Worm (Caenorhabditis elegans) whole organism, L2 larva: ENCODE measurements around the gene pcn-1.

Experiments used
- C34F6.9 ChIP-seq: fragments of 150-350 bp; optimal IDR thresholded peaks from 2 replicates; lab custom pipeline; 2014; ENCODE audit warnings: missing biosample characterization, missing genetic modification characterization
- F13H6.1 ChIP-seq: sonication (generic microtip); optimal IDR thresholded peaks from 2 replicates; lab custom pipeline; 2016; ENCODE audit warnings: missing genetic modification characterization, missing compliant biosample characterization
- R02D3.7 ChIP-seq: fragments of 150-350 bp; optimal IDR thresholded peaks from 2 replicates; lab custom pipeline; 2014; ENCODE audit warnings: missing biosample characterization, missing genetic modification characterization
- Y55F3AM.14 ChIP-seq: fragments of 200-800 bp; sonication (Bioruptor generic); optimal IDR thresholded peaks from 2 replicates; lab custom pipeline; 2018; ENCODE audit warnings: mild to moderate bottlenecking, missing genetic modification characterization, missing compliant biosample characterization
- ZK546.5 ChIP-seq: sonication (generic microtip); optimal IDR thresholded peaks from 2 replicates; lab custom pipeline; 2017; ENCODE audit warnings: missing biosample characterization, missing genetic modification characterization
- alr-1 ChIP-seq: fragments of 150-350 bp; optimal IDR thresholded peaks from 2 replicates; lab custom pipeline; 2014; ENCODE audit warnings: missing biosample characterization, missing genetic modification characterization
- aly-2 ChIP-seq: fragments of 150-350 bp; optimal IDR thresholded peaks from 2 replicates; lab custom pipeline; 2014; ENCODE audit warnings: missing biosample characterization, missing genetic modification characterization
- blmp-1 ChIP-seq: sonication (generic microtip); optimal IDR thresholded peaks from 2 replicates; lab custom pipeline; 2017; ENCODE audit warnings: missing genetic modification characterization, mild to moderate bottlenecking, missing compliant biosample characterization, antibody characterized with exemption, moderate library complexity; ENCODE audit not compliant: insufficient read depth
- ceh-16 ChIP-seq: fragments of 150-350 bp; optimal IDR thresholded peaks from 2 replicates; lab custom pipeline; 2014; ENCODE audit warnings: missing biosample characterization, missing genetic modification characterization
- crh-2 ChIP-seq: sonication (generic microtip); optimal IDR thresholded peaks from 2 replicates; lab custom pipeline; 2017; ENCODE audit warnings: missing biosample characterization, missing genetic modification characterization
- dmd-4 ChIP-seq: sonication (generic microtip); optimal IDR thresholded peaks from 2 replicates; lab custom pipeline; 2017; ENCODE audit warnings: missing biosample characterization, missing genetic modification characterization
- egl-27 ChIP-seq: sonication (generic microtip); optimal IDR thresholded peaks from 3 replicates; lab custom pipeline; 2017; ENCODE audit warnings: missing biosample characterization, missing genetic modification reagents, missing genetic modification characterization
- elt-1 ChIP-seq: fragments of 150-350 bp; optimal IDR thresholded peaks from 2 replicates; lab custom pipeline; 2014; ENCODE audit warnings: missing biosample characterization, missing genetic modification characterization
- elt-3 ChIP-seq: sonication (generic microtip); optimal IDR thresholded peaks from 2 replicates; lab custom pipeline; 2017; ENCODE audit warnings: missing biosample characterization, missing genetic modification characterization
- fos-1 ChIP-seq: fragments of 150-350 bp; optimal IDR thresholded peaks from 2 replicates; lab custom pipeline; 2014; ENCODE audit warnings: missing biosample characterization, missing genetic modification characterization
- gmeb-1 ChIP-seq: fragments of 150-350 bp; optimal IDR thresholded peaks from 2 replicates; lab custom pipeline; 2014; ENCODE audit warnings: missing biosample characterization, missing genetic modification characterization
- lin-13 ChIP-seq: fragments of 150-350 bp; optimal IDR thresholded peaks from 2 replicates; lab custom pipeline; 2014; ENCODE audit warnings: missing biosample characterization, missing genetic modification reagents, missing genetic modification characterization
- lin-39 ChIP-seq: fragments of 150-350 bp; optimal IDR thresholded peaks from 2 replicates; lab custom pipeline; 2014; ENCODE audit warnings: missing biosample characterization, missing genetic modification reagents, missing genetic modification characterization
- lsy-2 ChIP-seq, 2 experiments: fragments of 150-350 bp in 1 of 2; sonication (generic microtip) in 1 of 2; optimal IDR thresholded peaks; 2 replicates each; lab custom pipeline; 2014 to 2017; ENCODE audit warnings: missing biosample characterization in 2 of 2, missing genetic modification characterization in 2 of 2
- mab-5 ChIP-seq: fragments of 150-350 bp; optimal IDR thresholded peaks from 2 replicates; lab custom pipeline; 2014; ENCODE audit warnings: missing biosample characterization, missing genetic modification characterization
- mbf-1 ChIP-seq: sonication (generic microtip); optimal IDR thresholded peaks from 2 replicates; lab custom pipeline; 2017; ENCODE audit warnings: missing biosample characterization, missing genetic modification characterization
- mdl-1 ChIP-seq, 2 experiments: fragments of 150-350 bp in 1 of 2; sonication (generic microtip) in 1 of 2; optimal IDR thresholded peaks; 2 replicates each; lab custom pipeline; 2017; ENCODE audit warnings: missing biosample characterization in 2 of 2, missing genetic modification characterization in 2 of 2
- nhr-10 ChIP-seq: sonication (generic microtip); optimal IDR thresholded peaks from 2 replicates; lab custom pipeline; 2017; ENCODE audit warnings: missing biosample characterization, missing genetic modification characterization
- nhr-11 ChIP-seq: fragments of 150-350 bp; optimal IDR thresholded peaks from 2 replicates; lab custom pipeline; 2014; ENCODE audit warnings: missing biosample characterization, missing genetic modification characterization
- nhr-12 ChIP-seq: fragments of 150-350 bp; optimal IDR thresholded peaks from 2 replicates; lab custom pipeline; 2014; ENCODE audit warnings: missing biosample characterization, missing genetic modification characterization
- nhr-129 ChIP-seq: fragments of 150-350 bp; optimal IDR thresholded peaks from 2 replicates; lab custom pipeline; 2014; ENCODE audit warnings: missing biosample characterization, missing genetic modification characterization
- nhr-21 ChIP-seq: fragments of 150-350 bp; optimal IDR thresholded peaks from 2 replicates; lab custom pipeline; 2014; ENCODE audit warnings: missing biosample characterization, missing genetic modification characterization
- nhr-23 ChIP-seq: fragments of 150-350 bp; optimal IDR thresholded peaks from 2 replicates; lab custom pipeline; 2014; ENCODE audit warnings: missing biosample characterization, missing genetic modification reagents, missing genetic modification characterization
- nhr-25 ChIP-seq: fragments of 150-350 bp; sonication (generic microtip); optimal IDR thresholded peaks from 3 replicates; lab custom pipeline; 2014; ENCODE audit warnings: missing biosample characterization, missing genetic modification characterization
- nhr-6 ChIP-seq: fragments of 150-350 bp; optimal IDR thresholded peaks from 2 replicates; lab custom pipeline; 2014; ENCODE audit warnings: missing biosample characterization, missing genetic modification characterization
- nhr-77 ChIP-seq: fragments of 150-350 bp; optimal IDR thresholded peaks from 2 replicates; lab custom pipeline; 2014; ENCODE audit warnings: missing biosample characterization, missing genetic modification characterization
- peb-1 ChIP-seq: fragments of 150-350 bp; optimal IDR thresholded peaks from 2 replicates; lab custom pipeline; 2014; ENCODE audit warnings: missing biosample characterization, missing genetic modification characterization
- sma-3 ChIP-seq: sonication (generic microtip); optimal IDR thresholded peaks from 2 replicates; lab custom pipeline; 2016; ENCODE audit warnings: missing genetic modification reagents, missing genetic modification characterization, missing compliant biosample characterization
- sma-9 ChIP-seq, 2 experiments: fragments of 150-350 bp in 1 of 2; sonication (generic microtip) in 1 of 2; optimal IDR thresholded peaks; 2 replicates each; lab custom pipeline; 2014 to 2016; ENCODE audit warnings: missing genetic modification characterization in 2 of 2, mild to moderate bottlenecking in 1 of 2, missing biosample characterization in 1 of 2, missing compliant biosample characterization in 1 of 2, missing genetic modification reagents in 1 of 2, moderate library complexity in 1 of 2
- snpc-4 ChIP-seq: fragments of 150-350 bp; optimal IDR thresholded peaks from 2 replicates; lab custom pipeline; 2014; ENCODE audit warnings: missing biosample characterization, missing genetic modification characterization
- unc-39 ChIP-seq: fragments of 150-350 bp; optimal IDR thresholded peaks from 2 replicates; lab custom pipeline; 2014; ENCODE audit warnings: missing biosample characterization, missing genetic modification characterization
- unc-55 ChIP-seq: fragments of 150-350 bp; sonication (generic microtip); optimal IDR thresholded peaks from 3 replicates; lab custom pipeline; 2014; ENCODE audit warnings: missing biosample characterization, missing genetic modification reagents, missing genetic modification characterization
- unc-62 ChIP-seq: fragments of 150-350 bp; optimal IDR thresholded peaks from 2 replicates; lab custom pipeline; 2014; ENCODE audit warnings: missing biosample characterization, missing genetic modification reagents, missing genetic modification characterization
- zag-1 ChIP-seq: fragments of 150-350 bp; optimal IDR thresholded peaks from 2 replicates; lab custom pipeline; 2014; ENCODE audit warnings: missing biosample characterization, missing genetic modification characterization
- ztf-1 ChIP-seq: fragments of 200-800 bp; sonication (Bioruptor generic); conservative IDR thresholded peaks from 2 replicates; pipeline ENCODE4 v1.3.6; 2022; ENCODE audit warnings: missing genetic modification characterization, missing compliant biosample characterization
- ztf-11 ChIP-seq: sonication (generic microtip); optimal IDR thresholded peaks from 2 replicates; lab custom pipeline; 2017; ENCODE audit warnings: missing biosample characterization, missing genetic modification characterization
- ztf-4 ChIP-seq: fragments of 150-350 bp; optimal IDR thresholded peaks from 2 replicates; lab custom pipeline; 2014; ENCODE audit warnings: missing biosample characterization, missing genetic modification characterization

Gene pcn-1

DNA sequence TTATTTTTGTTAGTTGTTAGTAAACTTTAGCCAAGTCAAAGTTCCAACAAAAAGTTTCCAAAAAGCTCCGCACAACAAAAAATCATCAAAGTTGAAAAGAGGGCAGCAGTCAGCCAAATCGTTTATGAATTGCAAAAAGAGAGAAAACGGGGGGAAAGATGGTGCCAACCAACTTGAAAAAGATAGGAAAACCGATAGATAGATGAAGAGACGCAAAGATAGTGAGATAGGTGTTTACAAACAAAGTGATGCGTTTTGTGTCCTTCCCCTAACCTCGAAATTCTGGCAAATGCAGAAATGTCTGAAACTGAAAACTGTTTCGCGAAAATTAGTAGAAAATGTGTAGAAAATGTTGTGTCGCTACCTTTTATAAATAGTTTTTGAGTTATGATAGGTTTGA is 15.8 kb downstream of the pcn-1 start:
- no peak for TF ChIP-seq alr-1 (tag; lab: Kevin White, UChicago)
- no peak for TF ChIP-seq sma-3 (GFP tag; lab: Kevin White, UChicago)
- TF ChIP-seq sma-9 (GFP tag; optimal IDR thresholded peaks at IDR 0.05; lab: Kevin White, UChicago): peak; percentile 18
- no peak for TF ChIP-seq sma-9 (tag; optimal IDR thresholded peaks at IDR 0.05; lab: Kevin White, UChicago)
- peak; percentile 6 for TF ChIP-seq crh-2
- TF ChIP-seq C34F6.9: peak; percentile 27
- no peak for TF ChIP-seq snpc-4 (tag; lab: Kevin White, UChicago)
- no peak for TF ChIP-seq unc-62
- TF ChIP-seq mdl-1 (tag; optimal IDR thresholded peaks at IDR 0.05; lab: Kevin White, UChicago): peak in 1 of 2 experiments; percentile 24
- no peak for TF ChIP-seq ztf-4 (tag; lab: Kevin White, UChicago)
- TF ChIP-seq lin-13 (GFP tag; lab: Kevin White, UChicago): no peak
- peak in 1 of 2 experiments; percentile 11 for TF ChIP-seq lsy-2 (tag; optimal IDR thresholded peaks at IDR 0.05; lab: Kevin White, UChicago)
- peak; percentile 39 for TF ChIP-seq unc-55 (GFP tag; lab: Kevin White, UChicago)
- TF ChIP-seq elt-3: no peak
- TF ChIP-seq dmd-4 (tag; lab: Kevin White, UChicago): no peak
- TF ChIP-seq lin-39 (tag; lab: Kevin White, UChicago): no peak
- no peak for TF ChIP-seq mab-5 (tag; lab: Kevin White, UChicago)
- TF ChIP-seq nhr-129 (tag; lab: Kevin White, UChicago): peak; percentile 36
- no peak for TF ChIP-seq aly-2 (tag; lab: Kevin White, UChicago)
- TF ChIP-seq nhr-6: no peak
- no peak for TF ChIP-seq mbf-1
- no peak for TF ChIP-seq ceh-16 (tag; lab: Kevin White, UChicago)
- TF ChIP-seq ztf-1 (GFP tag; lab: Robert Waterston, UW): no peak
- TF ChIP-seq F13H6.1 (tag; lab: Kevin White, UChicago): no peak
- no peak for TF ChIP-seq nhr-11
- no peak for TF ChIP-seq fos-1 (tag; lab: Kevin White, UChicago)
- TF ChIP-seq zag-1 (tag; lab: Kevin White, UChicago): no peak
- TF ChIP-seq nhr-23 (tag; lab: Kevin White, UChicago): no peak

DNA sequence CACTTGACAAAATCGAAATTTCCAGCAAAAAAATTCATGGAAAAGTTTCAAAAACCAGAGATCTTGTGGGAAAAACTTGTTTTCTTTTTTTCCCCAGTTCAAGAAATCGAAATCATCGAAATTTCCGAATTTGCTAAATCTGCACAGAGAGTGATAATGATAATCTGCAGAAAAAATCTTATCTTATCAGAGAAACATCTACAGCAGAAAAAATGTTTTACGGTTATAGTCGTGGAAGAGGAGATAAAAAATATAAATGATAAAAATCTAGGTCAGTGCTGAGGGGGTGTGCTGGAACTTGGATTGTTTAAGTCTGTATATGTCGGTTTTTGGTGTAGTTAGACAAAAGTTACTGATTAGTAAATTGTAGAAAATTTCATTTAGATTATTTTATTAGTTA is 16.9 kb downstream of the pcn-1 start:
- TF ChIP-seq fos-1 (tag; lab: Kevin White, UChicago): peak; percentile 58
- no peak for TF ChIP-seq nhr-10 (tag; lab: Kevin White, UChicago)
- TF ChIP-seq unc-55 (GFP tag; lab: Kevin White, UChicago): no peak

DNA sequence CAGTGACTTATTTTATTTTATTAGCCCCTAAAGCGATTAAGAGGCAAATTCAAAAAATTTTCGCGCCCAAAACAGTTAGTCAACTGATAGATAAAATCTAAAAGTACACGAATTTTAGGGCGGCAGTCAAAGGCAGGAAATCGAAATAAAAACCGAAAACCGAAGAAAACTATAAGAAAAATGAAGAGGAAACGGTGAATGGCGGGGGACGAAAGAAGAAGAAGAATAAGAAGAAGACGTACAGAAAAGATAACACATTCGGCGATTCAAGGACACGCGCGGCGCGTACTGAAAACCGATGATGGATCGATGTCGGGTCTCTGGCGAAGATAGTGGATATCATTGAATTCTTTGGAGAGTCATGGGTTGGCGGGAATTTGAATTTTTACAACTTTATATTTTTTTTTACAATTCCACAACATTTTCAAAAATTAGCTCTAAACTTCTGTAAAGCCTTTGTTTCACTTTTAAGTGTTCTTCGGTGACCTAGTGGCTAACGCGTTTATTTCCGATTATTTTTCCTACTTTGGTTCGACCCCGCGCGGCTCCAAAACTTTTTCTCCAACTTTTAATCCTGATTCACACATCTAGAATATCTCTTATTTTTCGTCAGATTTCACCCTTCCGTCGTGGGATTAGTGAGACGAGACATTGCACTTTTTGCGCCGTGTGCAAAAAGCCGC is 18.2 kb downstream of the pcn-1 start:
- TF ChIP-seq gmeb-1 (tag; lab: Kevin White, UChicago) (peak; percentile 79), ceh-16 (tag; lab: Kevin White, UChicago) (peak; percentile 82), fos-1 (tag; lab: Kevin White, UChicago) (peak; percentile 6), sma-3 (GFP tag; lab: Kevin White, UChicago) (peak; percentile 65), nhr-21 (tag; lab: Kevin White, UChicago) (peak; percentile 69), peb-1 (tag; lab: Kevin White, UChicago) (no peak), mdl-1 (tag; optimal IDR thresholded peaks at IDR 0.05; lab: Kevin White, UChicago) (no peak), aly-2 (tag; lab: Kevin White, UChicago) (no peak), sma-9 (GFP tag; optimal IDR thresholded peaks at IDR 0.05; lab: Kevin White, UChicago) (peak; percentile 46), sma-9 (tag; optimal IDR thresholded peaks at IDR 0.05; lab: Kevin White, UChicago) (no peak), ztf-4 (tag; lab: Kevin White, UChicago) (no peak), egl-27 (tag; lab: Kevin White, UChicago) (no peak), nhr-6 (no peak), nhr-129 (tag; lab: Kevin White, UChicago) (peak; percentile 6), blmp-1 (tag; lab: Kevin White, UChicago) (peak; percentile 66), C34F6.9 (no peak), lin-13 (GFP tag; lab: Kevin White, UChicago) (peak; percentile 6), nhr-25 (tag; lab: Kevin White, UChicago) (peak; percentile 80), mbf-1 (no peak), F13H6.1 (tag; lab: Kevin White, UChicago) (no peak)

DNA sequence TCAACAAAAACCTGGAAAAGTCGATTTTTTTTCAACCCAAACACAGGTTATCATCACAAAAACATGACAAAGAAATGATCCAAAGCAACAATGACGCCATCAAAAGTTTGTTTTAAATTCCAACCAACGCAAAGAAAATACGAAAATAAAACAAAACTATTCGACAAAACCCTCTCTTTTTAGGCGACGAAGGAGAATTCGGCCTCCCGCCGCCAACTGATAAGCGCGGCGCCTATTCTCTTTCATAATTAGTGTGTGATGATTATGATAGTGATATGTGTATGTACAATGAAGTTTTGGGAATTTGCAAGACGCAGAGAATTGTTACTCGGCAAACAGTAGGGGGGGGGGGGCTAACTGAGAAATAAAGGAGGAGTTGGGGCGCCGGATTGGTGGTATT is 20.0 kb downstream of the pcn-1 start:
- TF ChIP-seq ztf-11 (tag; lab: Kevin White, UChicago): no peak
- no peak for TF ChIP-seq nhr-77 (tag; lab: Kevin White, UChicago)
- TF ChIP-seq alr-1 (tag; lab: Kevin White, UChicago): no peak
- TF ChIP-seq mdl-1 (tag; optimal IDR thresholded peaks at IDR 0.05; lab: Kevin White, UChicago): no peak
- peak; percentile 65 for TF ChIP-seq sma-9 (GFP tag; optimal IDR thresholded peaks at IDR 0.05; lab: Kevin White, UChicago)
- TF ChIP-seq sma-9 (tag; optimal IDR thresholded peaks at IDR 0.05; lab: Kevin White, UChicago): no peak
- no peak for TF ChIP-seq nhr-12
- TF ChIP-seq lsy-2 (tag; optimal IDR thresholded peaks at IDR 0.05; lab: Kevin White, UChicago): no peak
- no peak for TF ChIP-seq ztf-4 (tag; lab: Kevin White, UChicago)
- TF ChIP-seq egl-27 (tag; lab: Kevin White, UChicago): no peak
- TF ChIP-seq mab-5 (tag; lab: Kevin White, UChicago): no peak
- TF ChIP-seq peb-1 (tag; lab: Kevin White, UChicago): no peak
- TF ChIP-seq R02D3.7: no peak
- no peak for TF ChIP-seq lin-39 (tag; lab: Kevin White, UChicago)
- no peak for TF ChIP-seq elt-3
- TF ChIP-seq fos-1 (tag; lab: Kevin White, UChicago): peak; percentile 35
- peak; percentile 46 for TF ChIP-seq sma-3 (GFP tag; lab: Kevin White, UChicago)
- no peak for TF ChIP-seq nhr-21 (tag; lab: Kevin White, UChicago)
- no peak for TF ChIP-seq Y55F3AM.14 (GFP tag; lab: Kevin White, UChicago)
- no peak for TF ChIP-seq unc-39 (tag; lab: Kevin White, UChicago)
- no peak for TF ChIP-seq nhr-10 (tag; lab: Kevin White, UChicago)
- no peak for TF ChIP-seq nhr-129 (tag; lab: Kevin White, UChicago)
- no peak for TF ChIP-seq ZK546.5 (tag; lab: Kevin White, UChicago)
- TF ChIP-seq crh-2: peak; percentile 21
- TF ChIP-seq nhr-11: no peak
- no peak for TF ChIP-seq elt-1
